Worm (Caenorhabditis elegans) whole organism, L3 larva: Measurements from ENCODE around the gene frpr-8.

Experiments
- ZK546.5 ChIP-seq: sonication (generic microtip); optimal IDR thresholded peaks from 2 replicates; lab custom pipeline; 2017; ENCODE audit warnings: missing biosample characterization, missing genetic modification characterization
- ama-1 ChIP-seq: fragments of 150-350 bp; optimal IDR thresholded peaks from 2 replicates; lab custom pipeline; 2018
- fkh-10 ChIP-seq: sonication (generic microtip); optimal IDR thresholded peaks from 2 replicates; lab custom pipeline; 2017; ENCODE audit warnings: missing biosample characterization, missing genetic modification reagents, missing genetic modification characterization
- mml-1 ChIP-seq: fragments of 150-350 bp; sonication (generic microtip); optimal IDR thresholded peaks from 3 replicates; lab custom pipeline; 2014; ENCODE audit warnings: missing biosample characterization, missing genetic modification characterization
- nhr-23 ChIP-seq: fragments of 150-350 bp; optimal IDR thresholded peaks from 2 replicates; lab custom pipeline; 2014; ENCODE audit warnings: missing biosample characterization, missing genetic modification reagents, missing genetic modification characterization
- skn-1 ChIP-seq: fragments of 150-350 bp; optimal IDR thresholded peaks from 2 replicates; lab custom pipeline; 2014; ENCODE audit warnings: missing biosample characterization, missing genetic modification characterization

DNA sequence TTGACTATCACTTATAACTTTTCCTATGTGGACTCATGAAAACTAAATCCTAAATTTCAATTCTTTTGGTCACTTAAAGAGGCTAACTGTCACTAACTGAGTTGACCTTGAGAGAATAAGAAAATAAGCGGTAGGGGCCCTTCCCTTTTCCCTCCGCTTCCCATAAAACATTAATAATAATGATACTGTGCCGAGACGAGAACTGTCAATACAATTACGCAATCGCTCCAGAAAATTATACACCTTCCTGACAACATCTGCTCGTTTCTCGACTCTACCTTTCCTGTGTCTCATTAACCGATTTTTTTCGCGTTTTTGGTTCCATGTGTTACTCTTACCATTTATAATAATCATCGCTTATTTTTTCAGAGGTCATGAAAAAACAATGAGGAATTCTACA lies 36.7 kb upstream of the frpr-8 start:
- TF ChIP-seq skn-1 (tag; lab: Kevin White, UChicago) (no peak), nhr-23 (tag; lab: Kevin White, UChicago) (no peak), ZK546.5 (no peak), ama-1 (lab: Kevin White, UChicago) (no peak), fkh-10 (GFP tag; lab: Kevin White, UChicago) (no peak), mml-1 (no peak)
